Fruit fly (Drosophila melanogaster) whole organism, prepupa: Measurements from ENCODE around the gene pod1.

Experiments
- Blimp-1 ChIP-seq: fragments of 200-800 bp; sonication (Bioruptor generic); optimal IDR thresholded peaks from 3 replicates; lab custom pipeline; 2017; ENCODE audit warnings: missing biosample characterization, missing genetic modification characterization, mild to moderate bottlenecking, moderate library complexity, missing genetic modification reagents
- CG10631 ChIP-seq: fragments of 200-800 bp; sonication (Bioruptor generic); optimal IDR thresholded peaks from 2 replicates; lab custom pipeline; 2016; ENCODE audit warnings: missing biosample characterization, missing genetic modification characterization
- CG10669 ChIP-seq: fragments of 200-800 bp; sonication (Bioruptor generic); optimal IDR thresholded peaks from 3 replicates; lab custom pipeline; 2018; ENCODE audit warnings: missing biosample characterization, mild to moderate bottlenecking, missing genetic modification characterization, moderate library complexity
- CG11294 ChIP-seq: fragments of 200-800 bp; sonication (Bioruptor generic); IDR thresholded peaks from 2 replicates; pipeline ENCODE4 v1.3.6; 2022; ENCODE audit warnings: missing biosample characterization, missing genetic modification characterization
- CG11902 ChIP-seq: fragments of 200-800 bp; sonication (Bioruptor generic); optimal IDR thresholded peaks from 3 replicates; lab custom pipeline; 2016; ENCODE audit warnings: missing biosample characterization, missing genetic modification characterization
- CG1621 ChIP-seq: fragments of 200-800 bp; sonication (Bioruptor generic); optimal IDR thresholded peaks from 3 replicates; lab custom pipeline; 2018; ENCODE audit warnings: missing biosample characterization, mild to moderate bottlenecking, missing genetic modification characterization
- CG3032 ChIP-seq: fragments of 200-800 bp; optimal IDR thresholded peaks from 2 replicates; lab custom pipeline; 2019; ENCODE audit warnings: missing biosample characterization, mild to moderate bottlenecking, missing genetic modification characterization, moderate library complexity
- CG6163 ChIP-seq: fragments of 200-800 bp; sonication (Bioruptor generic); IDR thresholded peaks from 3 replicates; pipeline ENCODE4 v1.3.6; 2022; ENCODE audit warnings: missing biosample characterization, missing genetic modification characterization
- CG6808 ChIP-seq: fragments of 200-800 bp; sonication (Bioruptor generic); optimal IDR thresholded peaks from 3 replicates; lab custom pipeline; 2017; ENCODE audit warnings: missing biosample characterization, missing genetic modification characterization, mild to moderate bottlenecking, moderate library complexity, missing genetic modification reagents
- CG6854 ChIP-seq: fragments of 200-800 bp; sonication (Bioruptor generic); optimal IDR thresholded peaks from 2 replicates; lab custom pipeline; 2017; ENCODE audit warnings: missing biosample characterization, mild to moderate bottlenecking, missing genetic modification characterization
- CG8119 ChIP-seq: fragments of 200-800 bp; sonication (Bioruptor generic); IDR thresholded peaks from 3 replicates; pipeline ENCODE4 v1.3.6; 2022; ENCODE audit warnings: missing biosample characterization, missing genetic modification characterization
- CG8319 ChIP-seq: fragments of 200-800 bp; sonication (Bioruptor generic); optimal IDR thresholded peaks from 3 replicates; lab custom pipeline; 2016; ENCODE audit warnings: missing biosample characterization, missing genetic modification characterization
- CG8632 ChIP-seq: fragments of 200-800 bp; sonication (Bioruptor generic); optimal IDR thresholded peaks from 3 replicates; lab custom pipeline; 2016; ENCODE audit warnings: missing biosample characterization, missing genetic modification characterization
- Eip75B ChIP-seq: fragments of 200-800 bp; sonication (Bioruptor generic); optimal IDR thresholded peaks from 3 replicates; lab custom pipeline; 2016; ENCODE audit warnings: missing biosample characterization, missing genetic modification characterization
- Eip78C ChIP-seq: fragments of 200-800 bp; sonication (Bioruptor generic); peaks from one replicate; lab custom pipeline; 2016; ENCODE audit warnings: missing biosample characterization, missing genetic modification characterization
- Eip93F ChIP-seq: fragments of 200-800 bp; sonication (Bioruptor generic); optimal IDR thresholded peaks from 2 replicates; lab custom pipeline; 2016; ENCODE audit warnings: missing biosample characterization, mild to moderate bottlenecking, missing genetic modification characterization
- Ets21C ChIP-seq: fragments of 200-800 bp; sonication (Bioruptor generic); optimal IDR thresholded peaks from 3 replicates; lab custom pipeline; 2016; ENCODE audit warnings: missing biosample characterization, missing genetic modification characterization
- Ets96B ChIP-seq: fragments of 200-800 bp; optimal IDR thresholded peaks from 2 replicates; lab custom pipeline; 2019; ENCODE audit warnings: missing biosample characterization, mild to moderate bottlenecking, missing genetic modification characterization, moderate library complexity
- Gug ChIP-seq: fragments of 200-800 bp; sonication (Bioruptor generic); IDR thresholded peaks from 2 replicates; pipeline ENCODE4 v1.3.6; 2022; ENCODE audit warnings: missing biosample characterization, missing genetic modification characterization
- Hr39 ChIP-seq: fragments of 200-800 bp; sonication (Bioruptor generic); optimal IDR thresholded peaks from 2 replicates; lab custom pipeline; 2016; ENCODE audit warnings: missing biosample characterization, missing genetic modification characterization
- Hr4 ChIP-seq: fragments of 200-800 bp; sonication (Bioruptor generic); optimal IDR thresholded peaks from 3 replicates; lab custom pipeline; 2016; ENCODE audit warnings: missing biosample characterization, missing genetic modification characterization
- Lpt ChIP-seq: fragments of 200-800 bp; sonication (Bioruptor generic); optimal IDR thresholded peaks from 3 replicates; lab custom pipeline; 2016; ENCODE audit warnings: missing biosample characterization, missing genetic modification characterization
- Met ChIP-seq: fragments of 200-800 bp; sonication (Bioruptor generic); optimal IDR thresholded peaks from 3 replicates; lab custom pipeline; 2016; ENCODE audit warnings: missing biosample characterization, missing genetic modification characterization
- OdsH ChIP-seq: fragments of 200-800 bp; sonication (Bioruptor generic); optimal IDR thresholded peaks from 3 replicates; lab custom pipeline; 2016; ENCODE audit warnings: missing biosample characterization, missing genetic modification characterization
- Smox ChIP-seq: fragments of 200-800 bp; sonication (Bioruptor generic); optimal IDR thresholded peaks from 3 replicates; lab custom pipeline; 2016; ENCODE audit warnings: missing biosample characterization, missing genetic modification characterization
- Sox102F ChIP-seq: fragments of 200-800 bp; sonication (Bioruptor generic); optimal IDR thresholded peaks from 2 replicates; lab custom pipeline; 2016; ENCODE audit warnings: missing biosample characterization, mild to moderate bottlenecking, missing genetic modification characterization
- Sox14 ChIP-seq: fragments of 200-800 bp; sonication (Bioruptor generic); optimal IDR thresholded peaks from 3 replicates; lab custom pipeline; 2016; ENCODE audit warnings: missing biosample characterization, missing genetic modification characterization
- achi ChIP-seq: fragments of 200-800 bp; sonication (Bioruptor generic); optimal IDR thresholded peaks from 3 replicates; lab custom pipeline; 2016; ENCODE audit warnings: missing biosample characterization, missing genetic modification characterization
- acj6 ChIP-seq: fragments of 200-800 bp; sonication (Bioruptor generic); optimal IDR thresholded peaks from 3 replicates; lab custom pipeline; 2016; ENCODE audit warnings: missing biosample characterization, missing genetic modification characterization
- cyc ChIP-seq: fragments of 200-800 bp; sonication (Bioruptor generic); optimal IDR thresholded peaks from 3 replicates; lab custom pipeline; 2016; ENCODE audit warnings: missing biosample characterization, missing genetic modification characterization
- dac ChIP-seq: fragments of 200-800 bp; sonication (Bioruptor generic); optimal IDR thresholded peaks from 2 replicates; lab custom pipeline; 2017; ENCODE audit warnings: missing biosample characterization, mild to moderate bottlenecking, missing genetic modification characterization
- dsx ChIP-seq: fragments of 200-800 bp; optimal IDR thresholded peaks from 3 replicates; lab custom pipeline; 2019; ENCODE audit warnings: missing biosample characterization, mild to moderate bottlenecking, missing genetic modification characterization, moderate library complexity; ENCODE audit not compliant: poor library complexity, severe bottlenecking
- eg ChIP-seq: fragments of 200-800 bp; sonication (Bioruptor generic); IDR thresholded peaks from 3 replicates; pipeline ENCODE4 v1.3.6; 2022; ENCODE audit warnings: missing biosample characterization, missing genetic modification characterization
- esn ChIP-seq: fragments of 200-800 bp; sonication (Bioruptor generic); optimal IDR thresholded peaks from 2 replicates; lab custom pipeline; 2016; ENCODE audit warnings: missing biosample characterization, mild to moderate bottlenecking, missing genetic modification characterization, moderate library complexity
- fd59A ChIP-seq: fragments of 200-800 bp; sonication (Bioruptor generic); optimal IDR thresholded peaks from 2 replicates; lab custom pipeline; 2017; ENCODE audit warnings: missing biosample characterization, mild to moderate bottlenecking, missing genetic modification characterization, missing genetic modification reagents
- fkh ChIP-seq: fragments of 200-800 bp; sonication (Bioruptor generic); optimal IDR thresholded peaks from 3 replicates; lab custom pipeline; 2017; ENCODE audit warnings: missing biosample characterization, mild to moderate bottlenecking, missing genetic modification characterization, moderate library complexity
- lz ChIP-seq: fragments of 200-800 bp; sonication (Bioruptor generic); optimal IDR thresholded peaks from 3 replicates; lab custom pipeline; 2016; ENCODE audit warnings: missing biosample characterization, missing genetic modification characterization
- net ChIP-seq: fragments of 200-800 bp; sonication (Bioruptor generic); optimal IDR thresholded peaks from 3 replicates; lab custom pipeline; 2016; ENCODE audit warnings: missing biosample characterization, missing genetic modification characterization
- pdm3 ChIP-seq: fragments of 200-800 bp; sonication (Bioruptor generic); optimal IDR thresholded peaks from 3 replicates; lab custom pipeline; 2016; ENCODE audit warnings: missing biosample characterization, missing genetic modification characterization
- salr ChIP-seq, 2 experiments: fragments of 200-800 bp; sonication (Bioruptor generic); optimal IDR thresholded peaks; 3 replicates each; lab custom pipeline; 2016 to 2018; ENCODE audit warnings: missing biosample characterization in 2 of 2, missing genetic modification characterization in 2 of 2, mild to moderate bottlenecking in 1 of 2
- spab ChIP-seq: fragments of 200-800 bp; sonication (Bioruptor generic); optimal IDR thresholded peaks from 2 replicates; lab custom pipeline; 2017; ENCODE audit warnings: missing biosample characterization, mild to moderate bottlenecking, missing genetic modification characterization, missing genetic modification reagents
- ss ChIP-seq, 2 experiments: fragments of 200-800 bp; sonication (Bioruptor generic); optimal IDR thresholded peaks; 2 replicates in 1 of 2; 3 replicates in 1 of 2; lab custom pipeline; 2017 to 2018; ENCODE audit warnings: mild to moderate bottlenecking in 2 of 2, missing biosample characterization in 2 of 2, missing genetic modification characterization in 2 of 2, moderate library complexity in 1 of 2
- svp ChIP-seq: fragments of 200-800 bp; sonication (Bioruptor generic); peaks from one replicate; lab custom pipeline; 2016; ENCODE audit warnings: missing biosample characterization, missing genetic modification characterization
- topi ChIP-seq: fragments of 200-800 bp; sonication (Bioruptor generic); optimal IDR thresholded peaks from 3 replicates; lab custom pipeline; 2016; ENCODE audit warnings: missing biosample characterization, missing genetic modification characterization
- vri ChIP-seq: fragments of 200-800 bp; sonication (Bioruptor generic); optimal IDR thresholded peaks from 3 replicates; lab custom pipeline; 2016; ENCODE audit warnings: missing biosample characterization, mild to moderate bottlenecking, missing genetic modification characterization

Gene pod1

dm6 chrX:6855366-6856200 is 52.1 kb downstream of the pod1 start (continued):
- TF ChIP-seq Blimp-1 (GFP tag; lab: Kevin White, UChicago) (peak; percentile 18), OdsH (GFP tag; lab: Kevin White, UChicago) (peak; percentile 93), Eip78C (GFP tag; lab: Kevin White, UChicago) (peak; percentile 99), CG10669 (GFP tag; lab: Kevin White, UChicago) (peak; percentile 66), vri (GFP tag; lab: Kevin White, UChicago) (peak; percentile 77), esn (GFP tag; lab: Kevin White, UChicago) (peak; percentile 95), net (GFP tag; lab: Kevin White, UChicago) (peak; percentile 86), fd59A (GFP tag; lab: Kevin White, UChicago) (peak; percentile 87), lz (GFP tag; lab: Kevin White, UChicago) (peak; percentile 95), pdm3 (peak; percentile 95), dsx (GFP tag; lab: Kevin White, UChicago) (peak; percentile 85), CG11902 (GFP tag; lab: Kevin White, UChicago) (peak; percentile 74), Ets96B (tag; lab: Kevin White, UChicago) (peak; percentile 73), Hr4 (peak; percentile 91), CG8119 (GFP tag; lab: Robert Waterston, UW) (peak; percentile 91), CG8632 (GFP tag; lab: Kevin White, UChicago) (peak; percentile 88), fkh (GFP tag; lab: Kevin White, UChicago) (peak; percentile 91), Sox102F (GFP tag; lab: Kevin White, UChicago) (peak; percentile 93), salr (GFP tag; optimal IDR thresholded peaks at IDR 0.05; lab: Kevin White, UChicago) (peak; percentile 77 to 78), acj6 (peak; percentile 94), eg (GFP tag; lab: Robert Waterston, UW) (peak; percentile 70), svp (peak; percentile 95), cyc (GFP tag; lab: Kevin White, UChicago) (peak; percentile 79), CG3032 (tag; lab: Kevin White, UChicago) (peak; percentile 87)

DNA sequence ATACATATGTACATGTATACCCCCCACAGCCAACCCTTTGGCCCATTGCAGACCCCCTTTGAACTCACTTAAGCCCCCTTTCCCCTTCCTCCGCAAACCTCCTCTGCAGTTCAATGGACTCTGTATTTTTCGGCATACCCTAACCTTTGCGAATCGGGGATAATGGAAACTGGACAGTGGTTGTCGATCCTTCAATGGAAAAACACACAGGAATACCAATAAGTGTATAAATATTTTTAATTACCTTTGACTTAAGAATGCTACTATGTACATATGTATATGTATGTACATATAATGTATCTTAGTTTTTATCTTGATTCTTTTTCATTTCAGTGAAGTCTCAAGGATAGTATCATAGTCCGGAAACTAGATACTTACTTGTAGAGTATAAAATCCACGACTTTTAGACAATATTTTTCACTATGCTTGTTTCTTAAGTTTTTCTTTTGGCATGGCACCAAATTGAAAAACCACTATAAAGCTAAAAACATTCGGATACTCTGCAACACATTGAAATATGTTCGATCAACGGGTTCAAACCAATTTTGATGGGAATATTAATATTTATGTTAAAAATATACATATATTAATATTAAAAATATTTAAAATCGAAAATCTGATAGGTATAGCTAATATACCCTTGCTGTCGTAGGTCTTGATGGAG is 53.0 kb downstream of the pod1 start:
- TF ChIP-seq fkh (GFP tag; lab: Kevin White, UChicago) (no peak), acj6 (peak; percentile 57), CG3032 (tag; lab: Kevin White, UChicago) (peak; percentile 10), pdm3 (peak; percentile 47), lz (GFP tag; lab: Kevin White, UChicago) (peak; percentile 60), CG6854 (GFP tag; lab: Kevin White, UChicago) (no peak), CG11294 (GFP tag; lab: Robert Waterston, UW) (peak; percentile 54), Blimp-1 (GFP tag; lab: Kevin White, UChicago) (peak; percentile 48), spab (GFP tag; lab: Kevin White, UChicago) (no peak), Eip75B (GFP tag; lab: Kevin White, UChicago) (peak; percentile 29), achi (GFP tag; lab: Kevin White, UChicago) (peak; percentile 52), CG8632 (GFP tag; lab: Kevin White, UChicago) (peak; percentile 56), Gug (GFP tag; lab: Robert Waterston, UW) (no peak), net (GFP tag; lab: Kevin White, UChicago) (peak; percentile 46), CG10631 (peak; percentile 54), vri (GFP tag; lab: Kevin White, UChicago) (no peak), Eip93F (no peak), Smox (GFP tag; lab: Kevin White, UChicago) (peak; percentile 46), CG8319 (GFP tag; lab: Kevin White, UChicago) (peak; percentile 34), Sox14 (GFP tag; lab: Kevin White, UChicago) (peak; percentile 17), fd59A (GFP tag; lab: Kevin White, UChicago) (no peak), CG6808 (GFP tag; lab: Kevin White, UChicago) (peak; percentile 14), ss (GFP tag; optimal IDR thresholded peaks at IDR 0.05; lab: Kevin White, UChicago) (peak in 1 of 2 experiments; percentile 23), svp (peak; percentile 77), Met (peak; percentile 71), cyc (GFP tag; lab: Kevin White, UChicago) (peak; percentile 47), Lpt (peak; percentile 12), CG10669 (GFP tag; lab: Kevin White, UChicago) (peak; percentile 42), dac (GFP tag; lab: Kevin White, UChicago) (peak; percentile 13), CG1621 (tag; lab: Kevin White, UChicago) (no peak), topi (GFP tag; lab: Kevin White, UChicago) (peak; percentile 63), Hr39 (GFP tag; lab: Kevin White, UChicago) (peak; percentile 57), CG6163 (GFP tag; lab: Robert Waterston, UW) (peak; percentile 78), Ets21C (GFP tag; lab: Kevin White, UChicago) (peak; percentile 16)
